Fruit fly (Drosophila melanogaster): ENCODE results near the gene CG14650.

dm6 chr3R:4466894-4467293 is 29.7 kb downstream of the CG14650 start:
- TF ChIP-seq D1 (tag; optimal IDR thresholded peaks at IDR 0.05) = no peak
- no peak for TF ChIP-seq CG32121 (GFP tag; IDR thresholded peaks at IDR 0.05)
- no peak for TF ChIP-seq CG14655 (GFP tag; optimal IDR thresholded peaks at IDR 0.05)
- no peak for TF ChIP-seq CG17806 (tag; optimal IDR thresholded peaks at IDR 0.05)
- no peak for TF ChIP-seq CG8301 (tag; optimal IDR thresholded peaks at IDR 0.05)
- TF ChIP-seq rn (GFP tag; IDR thresholded peaks at IDR 0.05) = no peak
- no peak for TF ChIP-seq CG4496 (GFP tag; IDR thresholded peaks at IDR 0.05)
- TF ChIP-seq Ets98B (GFP tag; IDR thresholded peaks at IDR 0.05) = no peak
- TF ChIP-seq CG15710 (tag; optimal IDR thresholded peaks at IDR 0.05) = no peak
